Worm (Caenorhabditis elegans) whole organism, L1 larva: ENCODE measurements around the gene sru-6.

Source experiments
- C04F5.9 ChIP-seq: sonication (generic microtip); optimal IDR thresholded peaks from 2 replicates; lab custom pipeline; 2016; ENCODE audit warnings: missing genetic modification characterization, missing compliant biosample characterization
- C34B4.2 ChIP-seq: sonication (generic microtip); optimal IDR thresholded peaks from 2 replicates; lab custom pipeline; 2017; ENCODE audit warnings: mild to moderate bottlenecking, missing genetic modification characterization, missing compliant biosample characterization
- ama-1 ChIP-seq: fragments of 150-350 bp; optimal IDR thresholded peaks from 2 replicates; lab custom pipeline; 2014
- blmp-1 ChIP-seq: fragments of 150-350 bp; optimal IDR thresholded peaks from 2 replicates; lab custom pipeline; 2014; ENCODE audit warnings: missing biosample characterization, missing genetic modification characterization
- ceh-63 ChIP-seq: fragments of 200-800 bp; sonication (Bioruptor generic); optimal IDR thresholded peaks from 2 replicates; lab custom pipeline; 2018; ENCODE audit warnings: mild to moderate bottlenecking, missing genetic modification characterization, missing compliant biosample characterization
- ceh-90 ChIP-seq: sonication (generic microtip); optimal IDR thresholded peaks from 2 replicates; lab custom pipeline; 2016; ENCODE audit warnings: missing genetic modification characterization, missing compliant biosample characterization
- dpl-1 ChIP-seq, 3 experiments: fragments of 150-350 bp in 2 of 3; sonication (generic microtip) in 1 of 3; optimal IDR thresholded peaks; 2 replicates each; lab custom pipeline; 2014 to 2017; ENCODE audit warnings: missing biosample characterization in 3 of 3, missing genetic modification characterization in 3 of 3, missing genetic modification reagents in 3 of 3
- dsc-1 ChIP-seq: sonication (generic microtip); optimal IDR thresholded peaks from 2 replicates; lab custom pipeline; 2016; ENCODE audit warnings: mild to moderate bottlenecking, missing genetic modification characterization, missing compliant biosample characterization
- efl-1 ChIP-seq, 4 experiments: fragments of 150-350 bp; optimal IDR thresholded peaks in 3 of 4; peaks in 1 of 4; 1 replicate in 1 of 4; 2 replicates in 3 of 4; lab custom pipeline; 2014; ENCODE audit warnings: missing biosample characterization in 2 of 4, missing genetic modification characterization in 2 of 4, missing genetic modification reagents in 2 of 4
- elt-2 ChIP-seq: sonication (generic microtip); optimal IDR thresholded peaks from 2 replicates; lab custom pipeline; 2016; ENCODE audit warnings: missing genetic modification characterization, mild to moderate bottlenecking, inconsistent platforms, missing compliant biosample characterization, missing genetic modification reagents
- elt-3 ChIP-seq, 6 experiments: fragments of 150-350 bp in 1 of 6; sonication (generic microtip); optimal IDR thresholded peaks; 2 replicates each; lab custom pipeline; 2017 to 2018; ENCODE audit warnings: missing biosample characterization in 6 of 6, missing genetic modification characterization in 6 of 6, inconsistent platforms in 1 of 6
- ets-5 ChIP-seq: fragments of 200-800 bp; sonication (Bioruptor generic); IDR thresholded peaks from 2 replicates; pipeline ENCODE4 v1.3.6; 2022; ENCODE audit warnings: missing genetic modification characterization, missing compliant biosample characterization
- fkh-10 ChIP-seq: sonication (generic microtip); optimal IDR thresholded peaks from 2 replicates; lab custom pipeline; 2017; ENCODE audit warnings: missing biosample characterization, missing genetic modification reagents, missing genetic modification characterization
- fkh-8 ChIP-seq: sonication (generic microtip); optimal IDR thresholded peaks from 2 replicates; lab custom pipeline; 2016; ENCODE audit warnings: mild to moderate bottlenecking, missing genetic modification characterization, missing compliant biosample characterization
- fos-1 ChIP-seq: fragments of 150-350 bp; optimal IDR thresholded peaks from 2 replicates; lab custom pipeline; 2014; ENCODE audit warnings: missing biosample characterization, missing genetic modification characterization
- grh-1 ChIP-seq: fragments of 200-800 bp; sonication (Bioruptor generic); IDR thresholded peaks from 2 replicates; pipeline ENCODE4 v1.3.6; 2022; ENCODE audit warnings: missing genetic modification reagents, missing genetic modification characterization, missing compliant biosample characterization
- hlh-4 ChIP-seq: sonication (generic microtip); optimal IDR thresholded peaks from 2 replicates; lab custom pipeline; 2016; ENCODE audit warnings: mild to moderate bottlenecking, missing genetic modification characterization, missing compliant biosample characterization
- hpl-2 ChIP-seq: fragments of 150-350 bp; optimal IDR thresholded peaks from 2 replicates; lab custom pipeline; 2014; ENCODE audit warnings: missing biosample characterization, missing genetic modification reagents, missing genetic modification characterization
- irx-1 ChIP-seq: sonication (generic microtip); optimal IDR thresholded peaks from 2 replicates; lab custom pipeline; 2016; ENCODE audit warnings: missing genetic modification characterization, missing compliant biosample characterization
- lin-13 ChIP-seq: fragments of 150-350 bp; optimal IDR thresholded peaks from 2 replicates; lab custom pipeline; 2014; ENCODE audit warnings: missing biosample characterization, missing genetic modification reagents, missing genetic modification characterization
- lin-14 ChIP-seq: fragments of 200-800 bp; sonication (Bioruptor generic); optimal IDR thresholded peaks from 2 replicates; lab custom pipeline; 2018; ENCODE audit warnings: mild to moderate bottlenecking, missing genetic modification characterization, moderate library complexity, missing compliant biosample characterization
- lin-35 ChIP-seq, 2 experiments: fragments of 150-350 bp; optimal IDR thresholded peaks; 2 replicates each; lab custom pipeline; 2014; ENCODE audit warnings: missing biosample characterization in 2 of 2, missing genetic modification characterization in 2 of 2, missing genetic modification reagents in 2 of 2
- lin-39 ChIP-seq: fragments of 150-350 bp; optimal IDR thresholded peaks from 2 replicates; lab custom pipeline; 2014; ENCODE audit warnings: missing biosample characterization, missing genetic modification reagents, missing genetic modification characterization
- lir-3 ChIP-seq: sonication (generic microtip); optimal IDR thresholded peaks from 2 replicates; lab custom pipeline; 2016; ENCODE audit warnings: mild to moderate bottlenecking, missing genetic modification characterization, moderate library complexity, missing compliant biosample characterization; ENCODE audit not compliant: poor library complexity
- lsy-2 ChIP-seq, 2 experiments: fragments of 150-350 bp; optimal IDR thresholded peaks; 2 replicates each; lab custom pipeline; 2014; ENCODE audit warnings: missing biosample characterization in 2 of 2, missing genetic modification characterization in 2 of 2
- mab-9 ChIP-seq: fragments of 200-800 bp; sonication (Bioruptor generic); IDR thresholded peaks from 2 replicates; pipeline ENCODE4 v1.3.6; 2022; ENCODE audit warnings: missing genetic modification reagents, missing genetic modification characterization, missing compliant biosample characterization
- mdl-1 ChIP-seq, 2 experiments: fragments of 150-350 bp; optimal IDR thresholded peaks; 2 replicates each; lab custom pipeline; 2014 to 2017; ENCODE audit warnings: missing biosample characterization in 2 of 2, missing genetic modification characterization in 2 of 2, inconsistent platforms in 1 of 2
- mep-1 ChIP-seq: fragments of 150-350 bp; optimal IDR thresholded peaks from 2 replicates; lab custom pipeline; 2014; ENCODE audit warnings: missing biosample characterization, missing genetic modification characterization
- nhr-19 ChIP-seq: fragments of 200-800 bp; sonication (Bioruptor generic); conservative IDR thresholded peaks from 2 replicates; pipeline ENCODE4 v1.3.6; 2022; ENCODE audit warnings: missing genetic modification characterization, missing compliant biosample characterization
- nhr-20 ChIP-seq: sonication (generic microtip); optimal IDR thresholded peaks from 2 replicates; lab custom pipeline; 2016; ENCODE audit warnings: mild to moderate bottlenecking, missing genetic modification characterization, missing compliant biosample characterization
- nhr-237 ChIP-seq: fragments of 150-350 bp; optimal IDR thresholded peaks from 2 replicates; lab custom pipeline; 2014; ENCODE audit warnings: missing biosample characterization, missing genetic modification characterization
- nhr-47 ChIP-seq: sonication (generic microtip); optimal IDR thresholded peaks from 2 replicates; lab custom pipeline; 2016; ENCODE audit warnings: mild to moderate bottlenecking, missing genetic modification characterization, moderate library complexity, missing compliant biosample characterization
- nhr-71 ChIP-seq: sonication (generic microtip); optimal IDR thresholded peaks from 2 replicates; lab custom pipeline; 2016; ENCODE audit warnings: mild to moderate bottlenecking, missing genetic modification characterization, moderate library complexity, missing compliant biosample characterization
- nhr-76 ChIP-seq: sonication (generic microtip); optimal IDR thresholded peaks from 2 replicates; lab custom pipeline; 2017; ENCODE audit warnings: missing biosample characterization, missing genetic modification characterization
- nhr-77 ChIP-seq: fragments of 150-350 bp; optimal IDR thresholded peaks from 2 replicates; lab custom pipeline; 2014; ENCODE audit warnings: missing biosample characterization, missing genetic modification characterization
- nhr-85 ChIP-seq: sonication (generic microtip); peaks from one replicate; lab custom pipeline; 2016; ENCODE audit warnings: missing genetic modification characterization, inconsistent platforms, missing compliant biosample characterization
- nhr-90 ChIP-seq: sonication (generic microtip); optimal IDR thresholded peaks from 2 replicates; lab custom pipeline; 2016; ENCODE audit warnings: mild to moderate bottlenecking, missing genetic modification characterization, missing compliant biosample characterization; ENCODE audit not compliant: poor library complexity
- pag-3 ChIP-seq: sonication (generic microtip); optimal IDR thresholded peaks from 2 replicates; lab custom pipeline; 2017; ENCODE audit warnings: missing genetic modification characterization, mild to moderate bottlenecking, missing compliant biosample characterization, antibody characterized with exemption, borderline replicate concordance; ENCODE audit not compliant: insufficient read depth
- skn-1 ChIP-seq: fragments of 150-350 bp; optimal IDR thresholded peaks from 2 replicates; lab custom pipeline; 2014; ENCODE audit warnings: missing biosample characterization, missing genetic modification characterization
- snu-23 ChIP-seq: sonication (generic microtip); optimal IDR thresholded peaks from 2 replicates; lab custom pipeline; 2016; ENCODE audit warnings: missing genetic modification characterization, missing compliant biosample characterization
- sup-37 ChIP-seq: fragments of 200-800 bp; sonication (Bioruptor generic); optimal IDR thresholded peaks from 2 replicates; lab custom pipeline; 2018; ENCODE audit warnings: mild to moderate bottlenecking, missing genetic modification characterization, missing compliant biosample characterization
- tbx-2 ChIP-seq: sonication (generic microtip); optimal IDR thresholded peaks from 2 replicates; lab custom pipeline; 2016; ENCODE audit warnings: missing genetic modification characterization, missing compliant biosample characterization
- tlp-1 ChIP-seq: fragments of 150-350 bp; optimal IDR thresholded peaks from 2 replicates; lab custom pipeline; 2014; ENCODE audit warnings: missing biosample characterization, missing genetic modification characterization
- unc-86 ChIP-seq: sonication (generic microtip); optimal IDR thresholded peaks from 2 replicates; lab custom pipeline; 2016; ENCODE audit warnings: missing genetic modification characterization, missing compliant biosample characterization
- vab-15 ChIP-seq: sonication (generic microtip); optimal IDR thresholded peaks from 2 replicates; lab custom pipeline; 2017; ENCODE audit warnings: missing genotype, mild to moderate bottlenecking, missing genetic modification characterization, missing compliant biosample characterization
- xbp-1 ChIP-seq: sonication (generic microtip); optimal IDR thresholded peaks from 2 replicates; lab custom pipeline; 2016; ENCODE audit warnings: missing genetic modification characterization, missing compliant biosample characterization
- ztf-11 ChIP-seq, 2 experiments: sonication (generic microtip); optimal IDR thresholded peaks; 2 replicates each; lab custom pipeline; 2016 to 2017; ENCODE audit warnings: missing genetic modification characterization in 2 of 2, missing biosample characterization in 1 of 2, missing compliant biosample characterization in 1 of 2
- ztf-4 ChIP-seq: fragments of 150-350 bp; optimal IDR thresholded peaks from 2 replicates; lab custom pipeline; 2014; ENCODE audit warnings: missing biosample characterization, missing genetic modification characterization

sru-6 gene

ce11 chrIV:9513360-9513777 lies 22.9 kb downstream of the sru-6 start (continued):
- no peak for TF ChIP-seq hpl-2 (GFP tag; lab: Kevin White, UChicago)
- no peak for TF ChIP-seq nhr-237 (tag; lab: Kevin White, UChicago)
- no peak for TF ChIP-seq pag-3
- peak; percentile 49 to 59 for TF ChIP-seq efl-1 (optimal IDR thresholded peaks at IDR 0.05; lab: Kevin White, UChicago)
- peak; percentile 51 to 95 for TF ChIP-seq efl-1 (GFP tag; optimal IDR thresholded peaks at IDR 0.05 in 1 of 2; lab: Kevin White, UChicago)
- TF ChIP-seq, all 84 proteins: peak for 29

DNA sequence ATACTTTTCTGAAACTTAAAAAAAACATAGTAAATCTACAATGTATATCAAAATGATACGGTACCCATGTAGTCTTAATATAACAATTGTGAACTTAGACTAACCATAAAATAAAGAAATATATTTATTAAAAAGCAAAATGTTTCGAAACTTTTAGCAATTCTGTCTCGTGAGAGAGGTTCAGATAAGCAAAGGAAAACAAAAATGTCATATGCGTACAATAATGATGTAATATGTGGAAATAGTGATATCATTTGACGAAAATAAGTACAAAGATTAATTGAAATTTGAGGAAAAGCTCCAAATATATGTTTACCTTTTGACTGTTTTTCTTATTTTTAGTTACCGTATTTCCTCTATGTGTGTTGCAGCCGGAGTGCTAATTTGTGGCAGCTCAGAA lies 23.7 kb downstream of the sru-6 start:
- TF ChIP-seq nhr-85 (peak; percentile 44), nhr-71 (tag; lab: Kevin White, UChicago) (peak; percentile 11), elt-2 (tag; lab: Kevin White, UChicago) (peak; percentile 47), fkh-8 (tag; lab: Kevin White, UChicago) (no peak), C04F5.9 (no peak), skn-1 (peak; percentile 54), mdl-1 (tag; optimal IDR thresholded peaks at IDR 0.05; lab: Kevin White, UChicago) (no peak), C34B4.2 (tag; lab: Kevin White, UChicago) (no peak)

DNA sequence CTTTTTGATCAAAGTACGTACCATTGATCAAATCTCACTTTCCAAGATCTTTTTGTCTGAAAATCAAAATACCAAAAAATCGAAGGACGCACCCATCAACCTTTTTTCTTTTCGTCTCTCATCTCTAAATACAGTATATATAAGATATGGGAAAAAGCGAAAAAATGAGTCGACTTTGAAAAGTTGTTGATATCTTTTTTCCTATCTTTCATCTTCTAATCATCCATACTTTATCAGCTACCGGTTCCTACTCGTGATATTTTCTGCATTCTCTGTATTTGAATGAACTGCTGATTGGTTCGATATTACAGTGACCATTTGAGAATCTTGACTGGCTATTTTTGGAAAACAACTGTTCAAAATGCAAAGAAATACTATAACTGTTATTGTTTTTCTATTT lies 26.4 kb downstream of the sru-6 start, which contains the start of gene C33A12.19:
C33A12.19 (plus strand) TSS at position 169 of the 400 bp plus-strand sequence.
- TF ChIP-seq grh-1 (GFP tag; lab: Robert Waterston, UW) (peak; percentile 57), tbx-2 (tag; lab: Kevin White, UChicago) (peak; percentile 28), blmp-1 (tag; lab: Kevin White, UChicago) (peak; percentile 65), mdl-1 (tag; optimal IDR thresholded peaks at IDR 0.05; lab: Kevin White, UChicago) (no peak), lin-35 (GFP tag; optimal IDR thresholded peaks at IDR 0.05; lab: Kevin White, UChicago) (peak in 1 of 2 experiments; percentile 50), nhr-76 (tag; lab: Kevin White, UChicago) (no peak), ztf-11 (tag; optimal IDR thresholded peaks at IDR 0.05; lab: Kevin White, UChicago) (no peak), dsc-1 (no peak), irx-1 (tag; lab: Kevin White, UChicago) (no peak), fkh-10 (GFP tag; lab: Kevin White, UChicago) (no peak), ceh-63 (no peak), lir-3 (no peak), hlh-4 (no peak), nhr-47 (no peak), C34B4.2 (tag; lab: Kevin White, UChicago) (no peak), nhr-90 (tag; lab: Kevin White, UChicago) (peak; percentile 49), nhr-20 (tag; lab: Kevin White, UChicago) (peak; percentile 75), efl-1 (optimal IDR thresholded peaks at IDR 0.05; lab: Kevin White, UChicago) (no peak), efl-1 (GFP tag; optimal IDR thresholded peaks at IDR 0.05 in 1 of 2; lab: Kevin White, UChicago) (peak in 1 of 2 experiments; percentile 90), nhr-77 (tag; lab: Kevin White, UChicago) (no peak), elt-3 (tag; optimal IDR thresholded peaks at IDR 0.05; lab: Kevin White, UChicago) (peak in 5 of 6 experiments; percentile 38 to 75 (median 62)), ceh-90 (tag; lab: Kevin White, UChicago) (no peak), fos-1 (no peak), xbp-1 (no peak), mab-9 (GFP tag; lab: Robert Waterston, UW) (no peak), sup-37 (no peak), ama-1 (no peak), snu-23 (GFP tag; lab: Kevin White, UChicago) (peak; percentile 46), elt-2 (tag; lab: Kevin White, UChicago) (peak; percentile 44), lsy-2 (tag; optimal IDR thresholded peaks at IDR 0.05; lab: Kevin White, UChicago) (peak; percentile 20 to 70), nhr-19 (peak; percentile 41), lin-13 (no peak), lin-39 (tag; lab: Kevin White, UChicago) (no peak), tlp-1 (tag; lab: Kevin White, UChicago) (no peak), nhr-71 (tag; lab: Kevin White, UChicago) (peak; percentile 66), mep-1 (tag; lab: Kevin White, UChicago) (peak; percentile 17), ztf-4 (tag; lab: Kevin White, UChicago) (no peak), dpl-1 (GFP tag; optimal IDR thresholded peaks at IDR 0.05; lab: Kevin White, UChicago) (no peak), vab-15 (tag; lab: Kevin White, UChicago) (no peak), lin-14 (peak; percentile 68), ets-5 (GFP tag; lab: Robert Waterston, UW) (no peak), unc-86 (tag; lab: Kevin White, UChicago) (no peak)
